Worm (Caenorhabditis elegans): Measurements from ENCODE around the gene gcy-20.

- no peak for TF ChIP-seq ztf-29 (GFP tag; IDR thresholded peaks at IDR 0.05)
- no peak for TF ChIP-seq T22C8.4 (GFP tag; IDR thresholded peaks at IDR 0.05)
- no peak for TF ChIP-seq cog-1 (tag; optimal IDR thresholded peaks at IDR 0.05)
- TF ChIP-seq med-1 (GFP tag; optimal IDR thresholded peaks at IDR 0.05; ENCODE audit: insufficient read depth): no peak
- no peak for TF ChIP-seq tab-1 (GFP tag; IDR thresholded peaks at IDR 0.05)
- TF ChIP-seq ref-1 (GFP tag; conservative IDR thresholded peaks at IDR 0.05): no peak
- no peak for TF ChIP-seq flt-1 (GFP tag; IDR thresholded peaks at IDR 0.05)
These were observed 16.4 kb downstream of the gcy-20 start, which contains the start of gene F21H7.5 for ce11 chrV:16237223-16237622.

Measured in whole organism, midembryonic.